Fruit fly (Drosophila melanogaster) whole organism, embryonic: Measurements from ENCODE around the gene CG5861.
A peak's percentile ranks its signal among the peaks of the same experiment; 100 is the strongest.

Source experiments
- Aef1 ChIP-seq: fragments of 200-800 bp; sonication (Bioruptor generic); IDR thresholded peaks from 3 replicates; pipeline ENCODE4 v1.3.6; 2022; ENCODE audit warnings: missing biosample characterization, missing genetic modification characterization
- Bgb ChIP-seq: fragments of 200-800 bp; sonication (Bioruptor generic); IDR thresholded peaks from 2 replicates; pipeline ENCODE4 v1.3.6; 2022; ENCODE audit warnings: missing biosample characterization, missing genetic modification characterization; ENCODE audit not compliant: partially characterized antibody
- CG10321 ChIP-seq: fragments of 200-800 bp; sonication (Bioruptor generic); IDR thresholded peaks from 2 replicates; pipeline ENCODE4 v1.3.6; 2022; ENCODE audit warnings: missing biosample characterization, missing genetic modification characterization
- CG13287 ChIP-seq: fragments of 200-800 bp; sonication (Bioruptor generic); IDR thresholded peaks from 2 replicates; pipeline ENCODE4 v1.3.6; 2022; ENCODE audit warnings: missing biosample characterization, missing genetic modification characterization; ENCODE audit not compliant: partially characterized antibody
- CG15601 ChIP-seq: fragments of 200-800 bp; sonication (Bioruptor generic); optimal IDR thresholded peaks from 3 replicates; lab custom pipeline; 2019; ENCODE audit warnings: missing biosample characterization, mild to moderate bottlenecking, missing genetic modification characterization, moderate library complexity
- CG17568 ChIP-seq: fragments of 200-800 bp; sonication (Bioruptor generic); optimal IDR thresholded peaks from 2 replicates; lab custom pipeline; 2018; ENCODE audit warnings: missing biosample characterization, mild to moderate bottlenecking, missing genetic modification characterization, moderate library complexity
- CG2116 ChIP-seq: fragments of 200-800 bp; sonication (Bioruptor generic); optimal IDR thresholded peaks from 3 replicates; lab custom pipeline; 2018; ENCODE audit warnings: missing biosample characterization, mild to moderate bottlenecking, missing genetic modification characterization
- CG31388 ChIP-seq: fragments of 200-800 bp; sonication (Bioruptor generic); optimal IDR thresholded peaks from 2 replicates; lab custom pipeline; 2016; ENCODE audit warnings: missing biosample characterization, missing genetic modification characterization
- CG33213 ChIP-seq: fragments of 200-800 bp; sonication (Bioruptor generic); optimal IDR thresholded peaks from 3 replicates; lab custom pipeline; 2016; ENCODE audit warnings: missing biosample characterization, missing genetic modification characterization
- CG6689 ChIP-seq: fragments of 200-800 bp; sonication (Bioruptor generic); IDR thresholded peaks from 2 replicates; pipeline ENCODE4 v1.3.6; 2022; ENCODE audit warnings: missing biosample characterization, missing genetic modification characterization
- CG7745 ChIP-seq: fragments of 200-800 bp; sonication (Bioruptor generic); optimal IDR thresholded peaks from 2 replicates; lab custom pipeline; 2018; ENCODE audit warnings: missing biosample characterization, mild to moderate bottlenecking, missing genetic modification characterization, moderate library complexity
- Camta ChIP-seq: fragments of 200-800 bp; sonication (Bioruptor generic); optimal IDR thresholded peaks from 2 replicates; lab custom pipeline; 2016; ENCODE audit warnings: missing biosample characterization, missing genetic modification characterization
- Deaf1 ChIP-seq: fragments of 200-800 bp; optimal IDR thresholded peaks from 3 replicates; lab custom pipeline; 2019; ENCODE audit warnings: missing biosample characterization, mild to moderate bottlenecking, missing genetic modification characterization, moderate library complexity
- Dfd ChIP-seq, 2 experiments: fragments of >200 bp; optimal IDR thresholded peaks; 2 replicates each; lab custom pipeline; 2017; ENCODE audit warnings: missing biosample characterization in 2 of 2, missing genetic modification characterization in 2 of 2
- Dp ChIP-seq: fragments of 200-800 bp; sonication (Bioruptor generic); optimal IDR thresholded peaks from 2 replicates; lab custom pipeline; 2018; ENCODE audit warnings: missing biosample characterization, mild to moderate bottlenecking, missing genetic modification characterization, moderate library complexity
- E2f1 ChIP-seq: fragments of 200-800 bp; sonication (Bioruptor generic); IDR thresholded peaks from 2 replicates; pipeline ENCODE4 v1.3.6; 2022; ENCODE audit warnings: missing biosample characterization, missing genetic modification characterization
- Fer3 ChIP-seq: fragments of 200-800 bp; sonication (Bioruptor generic); optimal IDR thresholded peaks from 2 replicates; lab custom pipeline; 2018; ENCODE audit warnings: missing biosample characterization, mild to moderate bottlenecking, missing genetic modification characterization, moderate library complexity
- HmgD ChIP-seq: fragments of 200-800 bp; sonication (Bioruptor generic); optimal IDR thresholded peaks from 3 replicates; lab custom pipeline; 2016; ENCODE audit warnings: missing biosample characterization, missing genetic modification characterization
- Lim3 ChIP-seq: fragments of 200-800 bp; sonication (Bioruptor generic); IDR thresholded peaks from 2 replicates; pipeline ENCODE4 v1.3.6; 2022; ENCODE audit warnings: missing biosample characterization, missing genetic modification characterization
- Lpt ChIP-seq: fragments of >200 bp; optimal IDR thresholded peaks from 2 replicates; lab custom pipeline; 2018; ENCODE audit warnings: missing biosample characterization, missing genetic modification characterization
- NC2α ChIP-seq: fragments of 200-800 bp; sonication (Bioruptor generic); optimal IDR thresholded peaks from 2 replicates; lab custom pipeline; 2016; ENCODE audit warnings: missing biosample characterization, missing genetic modification characterization
- Nf-YB ChIP-seq: fragments of 200-800 bp; sonication (Bioruptor generic); optimal IDR thresholded peaks from 3 replicates; lab custom pipeline; 2019; ENCODE audit warnings: missing biosample characterization, mild to moderate bottlenecking, missing genetic modification characterization, moderate library complexity
- Nf-YC ChIP-seq: fragments of 200-800 bp; optimal IDR thresholded peaks from 3 replicates; lab custom pipeline; 2019; ENCODE audit warnings: missing biosample characterization, mild to moderate bottlenecking, missing genetic modification characterization, moderate library complexity
- Ravus ChIP-seq: fragments of 200-800 bp; sonication (Bioruptor generic); IDR thresholded peaks from 2 replicates; pipeline ENCODE4 v1.3.6; 2022; ENCODE audit warnings: missing biosample characterization, missing genetic modification characterization
- Rfx ChIP-seq: fragments of 200-800 bp; sonication (Bioruptor generic); IDR thresholded peaks from 2 replicates; pipeline ENCODE4 v1.3.6; 2022; ENCODE audit warnings: missing biosample characterization, missing genetic modification characterization
- Rx ChIP-seq: fragments of 200-800 bp; sonication (Bioruptor generic); IDR thresholded peaks from 2 replicates; pipeline ENCODE4 v1.3.6; 2022; ENCODE audit warnings: missing biosample characterization, missing genetic modification characterization
- Scr ChIP-seq: fragments of 200-800 bp; sonication (Bioruptor generic); IDR thresholded peaks from 2 replicates; pipeline ENCODE4 v1.3.6; 2022; ENCODE audit warnings: missing biosample characterization, missing genetic modification characterization; ENCODE audit not compliant: partially characterized antibody
- Side ChIP-seq: fragments of 200-800 bp; sonication (Bioruptor generic); optimal IDR thresholded peaks from 2 replicates; lab custom pipeline; 2016; ENCODE audit warnings: missing biosample characterization, missing genetic modification characterization
- Ssrp ChIP-seq: fragments of 200-800 bp; sonication (Bioruptor generic); optimal IDR thresholded peaks from 2 replicates; lab custom pipeline; 2018; ENCODE audit warnings: missing biosample characterization, mild to moderate bottlenecking, missing genetic modification characterization, moderate library complexity
- Usf ChIP-seq: fragments of 200-800 bp; sonication (Bioruptor generic); optimal IDR thresholded peaks from 2 replicates; lab custom pipeline; 2017; ENCODE audit warnings: missing genotype, missing biosample characterization, missing genetic modification characterization
- ato ChIP-seq: fragments of 200-800 bp; sonication (Bioruptor generic); IDR thresholded peaks from 2 replicates; pipeline ENCODE4 v1.3.6; 2022; ENCODE audit warnings: missing biosample characterization, missing genetic modification characterization; ENCODE audit not compliant: partially characterized antibody
- btn ChIP-seq: fragments of 200-800 bp; sonication (Bioruptor generic); optimal IDR thresholded peaks from 2 replicates; lab custom pipeline; 2016; ENCODE audit warnings: missing biosample characterization, missing genetic modification characterization
- cas ChIP-seq: fragments of 200-800 bp; sonication (Bioruptor generic); IDR thresholded peaks from 2 replicates; pipeline ENCODE4 v1.3.6; 2022; ENCODE audit warnings: missing biosample characterization, missing genetic modification characterization
- cg ChIP-seq: fragments of 200-800 bp; sonication (Bioruptor generic); optimal IDR thresholded peaks from 3 replicates; lab custom pipeline; 2019; ENCODE audit warnings: missing biosample characterization, mild to moderate bottlenecking, missing genetic modification characterization, moderate library complexity
- crc ChIP-seq: fragments of 200-800 bp; sonication (Bioruptor generic); optimal IDR thresholded peaks from 2 replicates; lab custom pipeline; 2016; ENCODE audit warnings: missing biosample characterization, missing genetic modification characterization
- dmrt11E ChIP-seq: fragments of 200-800 bp; sonication (Bioruptor generic); optimal IDR thresholded peaks from 3 replicates; lab custom pipeline; 2018; ENCODE audit warnings: missing biosample characterization, mild to moderate bottlenecking, missing genetic modification characterization, moderate library complexity
- dmrt99B ChIP-seq: fragments of 200-800 bp; sonication (Bioruptor generic); optimal IDR thresholded peaks from 2 replicates; lab custom pipeline; 2018; ENCODE audit warnings: missing biosample characterization, mild to moderate bottlenecking, missing genetic modification characterization, moderate library complexity
- dpn ChIP-seq, 2 experiments: fragments of 200-800 bp; sonication (Bioruptor generic); optimal IDR thresholded peaks; 3 replicates each; lab custom pipeline; 2016; ENCODE audit warnings: missing biosample characterization in 2 of 2, missing genetic modification characterization in 2 of 2
- en ChIP-seq: fragments of 200-800 bp; sonication (Bioruptor generic); optimal IDR thresholded peaks from 2 replicates; lab custom pipeline; 2016; ENCODE audit warnings: missing biosample characterization, missing genetic modification characterization
- grn ChIP-seq: fragments of 200-800 bp; sonication (Bioruptor generic); optimal IDR thresholded peaks from 3 replicates; lab custom pipeline; 2017; ENCODE audit warnings: missing biosample characterization, missing genetic modification characterization
- jing ChIP-seq: fragments of 200-800 bp; sonication (Bioruptor generic); optimal IDR thresholded peaks from 2 replicates; lab custom pipeline; 2018; ENCODE audit warnings: missing biosample characterization, mild to moderate bottlenecking, missing genetic modification characterization
- lab ChIP-seq: fragments of 200-800 bp; sonication (Bioruptor generic); optimal IDR thresholded peaks from 3 replicates; lab custom pipeline; 2017; ENCODE audit warnings: missing biosample characterization, missing genetic modification characterization, mild to moderate bottlenecking, moderate library complexity, missing genetic modification reagents
- lbe ChIP-seq: fragments of 200-800 bp; sonication (Bioruptor generic); optimal IDR thresholded peaks from 2 replicates; lab custom pipeline; 2016; ENCODE audit warnings: missing biosample characterization, mild to moderate bottlenecking, missing genetic modification characterization
- pum ChIP-seq: fragments of 200-800 bp; sonication (Bioruptor generic); optimal IDR thresholded peaks from 2 replicates; lab custom pipeline; 2016; ENCODE audit warnings: missing biosample characterization, missing genetic modification characterization
- ranshi ChIP-seq: fragments of 200-800 bp; sonication (Bioruptor generic); IDR thresholded peaks from 2 replicates; pipeline ENCODE4 v1.3.6; 2022; ENCODE audit warnings: missing biosample characterization, missing genetic modification characterization
- scrt ChIP-seq: fragments of 200-800 bp; sonication (Bioruptor generic); optimal IDR thresholded peaks from 2 replicates; lab custom pipeline; 2018; ENCODE audit warnings: missing biosample characterization, mild to moderate bottlenecking, missing genetic modification characterization, moderate library complexity
- seq ChIP-seq: fragments of 200-800 bp; sonication (Bioruptor generic); IDR thresholded peaks from 2 replicates; pipeline ENCODE4 v1.3.6; 2022; ENCODE audit warnings: missing biosample characterization, missing genetic modification characterization
- sr ChIP-seq: fragments of 200-800 bp; sonication (Bioruptor generic); IDR thresholded peaks from 3 replicates; pipeline ENCODE4 v1.3.6; 2022; ENCODE audit warnings: missing biosample characterization, missing genetic modification characterization
- tup ChIP-seq: fragments of 200-800 bp; sonication (Bioruptor generic); optimal IDR thresholded peaks from 2 replicates; lab custom pipeline; 2016; ENCODE audit warnings: missing biosample characterization, mild to moderate bottlenecking, missing genetic modification characterization, moderate library complexity
- wdn ChIP-seq: fragments of 200-800 bp; sonication (Bioruptor generic); IDR thresholded peaks from 2 replicates; pipeline ENCODE4 v1.3.6; 2022; ENCODE audit warnings: missing biosample characterization, missing genetic modification characterization
- wor ChIP-seq: fragments of 200-800 bp; sonication (Bioruptor generic); IDR thresholded peaks from 2 replicates; pipeline ENCODE4 v1.3.6; 2022; ENCODE audit warnings: missing biosample characterization, missing genetic modification characterization
- zen ChIP-seq: fragments of 200-800 bp; sonication (Bioruptor generic); optimal IDR thresholded peaks from 3 replicates; lab custom pipeline; 2018; ENCODE audit warnings: missing biosample characterization, mild to moderate bottlenecking, missing genetic modification characterization, moderate library complexity

Gene CG5861

dm6 chr2L:16275809-16276178, 31.3 kb downstream of the CG5861 start (continued):
- TF ChIP-seq ranshi (GFP tag; lab: Robert Waterston, UW) (0 out of 2 replicates have a peak, but pooled peaks have one; percentile 18), wor (no peak), cg (GFP tag; lab: Kevin White, UChicago) (no peak), crc (GFP tag; lab: Kevin White, UChicago) (no peak), Ravus (no peak), CG6689 (GFP tag; lab: Robert Waterston, UW) (0 out of 2 replicates have a peak, but pooled peaks have one; percentile 32), CG10321 (no peak), Rfx (GFP tag; lab: Robert Waterston, UW) (peak; percentile 57; the same call in 1 of the 2 replicates), Camta (GFP tag; lab: Kevin White, UChicago) (no peak), CG31388 (GFP tag; lab: Kevin White, UChicago) (no peak), cas (GFP tag; lab: Robert Waterston, UW) (no peak), Lim3 (GFP tag; lab: Robert Waterston, UW) (no peak), Fer3 (tag; lab: Kevin White, UChicago) (peak; percentile 52), E2f1 (GFP tag; lab: Robert Waterston, UW) (peak; percentile 15; the same call in 1 of the 2 replicates), en (no peak), wdn (no peak), Nf-YC (tag; lab: Kevin White, UChicago) (no peak), zen (tag; lab: Kevin White, UChicago) (no peak), CG2116 (GFP tag; lab: Kevin White, UChicago) (peak; percentile 5), NC2α (GFP tag; lab: Kevin White, UChicago) (no peak), HmgD (GFP tag; lab: Kevin White, UChicago) (no peak), dpn (GFP tag; optimal IDR thresholded peaks at IDR 0.05; lab: Kevin White, UChicago) (peak; percentile 3 to 22), Deaf1 (tag; lab: Kevin White, UChicago) (no peak), jing (peak; percentile 33), Dfd (GFP tag; optimal IDR thresholded peaks at IDR 0.05; lab: Kevin White, UChicago) (no peak), btn (GFP tag; lab: Kevin White, UChicago) (no peak), Side (GFP tag; lab: Kevin White, UChicago) (no peak), lab (GFP tag; lab: Kevin White, UChicago) (peak; percentile 81), dmrt99B (tag; lab: Kevin White, UChicago) (peak; percentile 66), CG15601 (tag; lab: Kevin White, UChicago) (peak; percentile 8), Bgb (no peak), sr (GFP tag; lab: Robert Waterston, UW) (0 out of 3 replicates have a peak, but pooled peaks have one; percentile 28), Usf (no peak), Aef1 (GFP tag; lab: Robert Waterston, UW) (no peak), Nf-YB (GFP tag; lab: Kevin White, UChicago) (no peak), CG13287 (GFP tag; lab: Robert Waterston, UW) (no peak), Scr (GFP tag; lab: Robert Waterston, UW) (no peak), CG7745 (tag; lab: Kevin White, UChicago) (no peak), CG17568 (GFP tag; lab: Kevin White, UChicago) (no peak), pum (GFP tag; lab: Kevin White, UChicago) (no peak), scrt (GFP tag; lab: Kevin White, UChicago) (peak; percentile 50), seq (peak; percentile 55), Ssrp (peak; percentile 49), tup (GFP tag; lab: Kevin White, UChicago) (no peak), dmrt11E (no peak), CG33213 (no peak), Dp (GFP tag; lab: Kevin White, UChicago) (no peak), ato (GFP tag; lab: Robert Waterston, UW) (no peak), Lpt (GFP tag; lab: Kevin White, UChicago) (no peak), grn (GFP tag; lab: Kevin White, UChicago) (no peak), lbe (no peak), Rx (GFP tag; lab: Robert Waterston, UW) (no peak)
